Worm (Caenorhabditis elegans) whole organism, L3 larva: ENCODE measurements around the gene msra-1.

ENCODE experiments used
- aly-2 ChIP-seq: fragments of 150-350 bp; optimal IDR thresholded peaks from 2 replicates; lab custom pipeline; 2014; ENCODE audit warnings: missing biosample characterization, missing genetic modification characterization
- egl-27 ChIP-seq: sonication (generic microtip); optimal IDR thresholded peaks from 4 replicates; lab custom pipeline; 2017; ENCODE audit warnings: missing biosample characterization, missing genetic modification reagents, missing genetic modification characterization
- elt-1 ChIP-seq: fragments of 150-350 bp; optimal IDR thresholded peaks from 2 replicates; lab custom pipeline; 2014; ENCODE audit warnings: missing biosample characterization, missing genetic modification characterization
- fos-1 ChIP-seq: fragments of 150-350 bp; optimal IDR thresholded peaks from 2 replicates; lab custom pipeline; 2014; ENCODE audit warnings: missing biosample characterization, missing genetic modification characterization
- lin-15B ChIP-seq: fragments of 150-350 bp; optimal IDR thresholded peaks from 2 replicates; lab custom pipeline; 2014; ENCODE audit warnings: missing biosample characterization, missing genetic modification characterization
- mdl-1 ChIP-seq: fragments of 150-350 bp; optimal IDR thresholded peaks from 2 replicates; lab custom pipeline; 2014; ENCODE audit warnings: missing biosample characterization, missing genetic modification characterization
- nhr-11 ChIP-seq: fragments of 150-350 bp; optimal IDR thresholded peaks from 2 replicates; lab custom pipeline; 2014; ENCODE audit warnings: missing biosample characterization, missing genetic modification characterization
- nhr-28 ChIP-seq: fragments of 150-350 bp; optimal IDR thresholded peaks from 2 replicates; lab custom pipeline; 2014; ENCODE audit warnings: missing biosample characterization, missing genetic modification characterization
- nhr-76 ChIP-seq: fragments of 150-350 bp; sonication (generic microtip); optimal IDR thresholded peaks from 5 replicates; lab custom pipeline; 2014; ENCODE audit warnings: missing biosample characterization, missing genetic modification characterization
- pqm-1 ChIP-seq: fragments of 150-350 bp; optimal IDR thresholded peaks from 2 replicates; lab custom pipeline; 2017; ENCODE audit warnings: missing biosample characterization, missing genetic modification characterization, inconsistent platforms
- unc-62 ChIP-seq: fragments of 150-350 bp; sonication (generic microtip); optimal IDR thresholded peaks from 4 replicates; lab custom pipeline; 2014; ENCODE audit warnings: missing biosample characterization, missing genetic modification reagents, missing genetic modification characterization
- zag-1 ChIP-seq: fragments of 150-350 bp; optimal IDR thresholded peaks from 2 replicates; lab custom pipeline; 2014; ENCODE audit warnings: missing biosample characterization, missing genetic modification characterization

DNA sequence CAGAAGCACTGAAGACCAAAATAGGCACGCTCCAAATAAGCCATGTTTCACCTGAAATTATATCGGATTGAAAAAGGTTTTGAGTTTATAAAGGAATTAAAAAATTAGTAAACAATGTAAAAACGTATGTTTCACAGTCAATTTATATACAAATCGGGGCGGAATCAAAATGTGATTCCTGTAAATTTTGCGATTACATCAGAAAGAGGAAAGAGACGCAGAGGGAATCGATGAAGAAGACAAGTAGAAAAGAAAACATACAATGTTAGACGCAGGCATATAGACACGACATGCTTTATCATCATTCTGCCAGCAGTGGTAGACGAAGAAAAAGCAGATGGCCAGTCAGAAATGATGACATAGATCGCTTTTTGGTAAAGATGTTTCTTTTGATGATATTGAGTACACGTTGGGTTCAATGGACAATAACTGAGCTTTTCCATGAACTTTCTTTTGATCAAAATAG is at the start of gene msra-1:
- no peak for TF ChIP-seq elt-1 (tag; lab: Kevin White, UChicago)
- no peak for TF ChIP-seq egl-27 (tag; lab: Kevin White, UChicago)
- TF ChIP-seq pqm-1 = peak; percentile 72
- no peak for TF ChIP-seq mdl-1 (tag; lab: Kevin White, UChicago)
- TF ChIP-seq zag-1 (tag; lab: Kevin White, UChicago) = no peak
- TF ChIP-seq nhr-11 (tag; lab: Kevin White, UChicago) = no peak
- TF ChIP-seq unc-62 (GFP tag; lab: Kevin White, UChicago) = no peak
- no peak for TF ChIP-seq lin-15B (tag; lab: Kevin White, UChicago)
- TF ChIP-seq fos-1 (tag; lab: Kevin White, UChicago) = no peak
- no peak for TF ChIP-seq aly-2 (tag; lab: Kevin White, UChicago)
- no peak for TF ChIP-seq nhr-76 (tag; lab: Kevin White, UChicago)
- no peak for TF ChIP-seq nhr-28 (tag; lab: Kevin White, UChicago)
